Fruit fly (Drosophila melanogaster) whole organism, embryonic: Measurements from ENCODE around the gene CG12010.
A peak's percentile ranks its signal among the peaks of the same experiment; 100 is the strongest.

Source experiments
- CG10147 ChIP-seq: fragments of 200-800 bp; sonication (Bioruptor generic); optimal IDR thresholded peaks from 2 replicates; lab custom pipeline; 2019; ENCODE audit warnings: missing biosample characterization, mild to moderate bottlenecking, missing genetic modification characterization, moderate library complexity
- CG10366 ChIP-seq: fragments of 200-800 bp; sonication (Bioruptor generic); IDR thresholded peaks from 2 replicates; pipeline ENCODE4 v1.3.6; 2022; ENCODE audit warnings: missing biosample characterization, missing genetic modification characterization
- CG11504 ChIP-seq: fragments of 200-800 bp; sonication (Bioruptor generic); optimal IDR thresholded peaks from 3 replicates; lab custom pipeline; 2019; ENCODE audit warnings: missing biosample characterization, mild to moderate bottlenecking, missing genetic modification characterization, moderate library complexity
- CG12236 ChIP-seq: fragments of 200-800 bp; sonication (Bioruptor generic); optimal IDR thresholded peaks from 2 replicates; lab custom pipeline; 2016; ENCODE audit warnings: missing biosample characterization, missing genetic modification characterization
- CG14860 ChIP-seq: fragments of 200-800 bp; sonication (Bioruptor generic); IDR thresholded peaks from 3 replicates; pipeline ENCODE4 v1.3.6; 2022; ENCODE audit warnings: missing biosample characterization, missing genetic modification characterization; ENCODE audit not compliant: partially characterized antibody
- CG16779 ChIP-seq: fragments of 200-800 bp; sonication (Bioruptor generic); IDR thresholded peaks from 2 replicates; pipeline ENCODE4 v1.3.6; 2022; ENCODE audit warnings: missing biosample characterization, missing genetic modification characterization
- CG17328 ChIP-seq: fragments of 200-800 bp; sonication (Bioruptor generic); IDR thresholded peaks from 2 replicates; pipeline ENCODE4 v1.3.6; 2022; ENCODE audit warnings: missing biosample characterization, missing genetic modification characterization
- CG31388 ChIP-seq: fragments of 200-800 bp; sonication (Bioruptor generic); optimal IDR thresholded peaks from 2 replicates; lab custom pipeline; 2016; ENCODE audit warnings: missing biosample characterization, missing genetic modification characterization
- CG34376 ChIP-seq: fragments of 200-800 bp; sonication (Bioruptor generic); optimal IDR thresholded peaks from 2 replicates; lab custom pipeline; 2018; ENCODE audit warnings: missing biosample characterization, mild to moderate bottlenecking, missing genetic modification characterization
- CG4328 ChIP-seq: fragments of 200-800 bp; sonication (Bioruptor generic); optimal IDR thresholded peaks from 3 replicates; lab custom pipeline; 2017; ENCODE audit warnings: missing biosample characterization, missing genetic modification reagents, missing genetic modification characterization
- CG6689 ChIP-seq: fragments of 200-800 bp; sonication (Bioruptor generic); IDR thresholded peaks from 2 replicates; pipeline ENCODE4 v1.3.6; 2022; ENCODE audit warnings: missing biosample characterization, missing genetic modification characterization
- CG7839 ChIP-seq: fragments of 200-800 bp; sonication (Bioruptor generic); optimal IDR thresholded peaks from 3 replicates; lab custom pipeline; 2018; ENCODE audit warnings: missing biosample characterization, mild to moderate bottlenecking, missing genetic modification characterization, moderate library complexity
- CG8290 ChIP-seq, 3 experiments: fragments of 200-800 bp; sonication (Bioruptor generic); optimal IDR thresholded peaks; 2 replicates each; lab custom pipeline; 2016 to 2019; ENCODE audit warnings: missing biosample characterization in 3 of 3, missing genetic modification characterization in 3 of 3, mild to moderate bottlenecking in 2 of 3, moderate library complexity in 1 of 3
- CG8359 ChIP-seq: fragments of 200-800 bp; sonication (Bioruptor generic); optimal IDR thresholded peaks from 2 replicates; lab custom pipeline; 2017; ENCODE audit warnings: missing biosample characterization, mild to moderate bottlenecking, missing genetic modification characterization, borderline replicate concordance
- CG8924 ChIP-seq: fragments of 200-800 bp; optimal IDR thresholded peaks from 3 replicates; lab custom pipeline; 2019; ENCODE audit warnings: missing biosample characterization, mild to moderate bottlenecking, missing genetic modification characterization, moderate library complexity
- Drgx ChIP-seq: fragments of 200-800 bp; sonication (Bioruptor generic); IDR thresholded peaks from 2 replicates; pipeline ENCODE4 v1.3.6; 2022; ENCODE audit warnings: missing biosample characterization, missing genetic modification characterization
- E2f2 ChIP-seq: fragments of 200-800 bp; sonication (Bioruptor generic); IDR thresholded peaks from 2 replicates; pipeline ENCODE4 v1.3.6; 2022; ENCODE audit warnings: missing biosample characterization, missing genetic modification characterization
- Hmx ChIP-seq: fragments of 200-800 bp; sonication (Bioruptor generic); optimal IDR thresholded peaks from 2 replicates; lab custom pipeline; 2016; ENCODE audit warnings: missing biosample characterization, missing genetic modification characterization
- Mrtf ChIP-seq: fragments of 200-800 bp; sonication (Bioruptor generic); IDR thresholded peaks from 3 replicates; pipeline ENCODE4 v1.3.6; 2022; ENCODE audit warnings: missing biosample characterization, missing genetic modification characterization
- Oaz ChIP-seq: fragments of 200-800 bp; sonication (Bioruptor generic); IDR thresholded peaks from 2 replicates; pipeline ENCODE4 v1.3.6; 2022; ENCODE audit warnings: missing biosample characterization, missing genetic modification characterization
- PHDP ChIP-seq: fragments of 200-800 bp; sonication (Bioruptor generic); optimal IDR thresholded peaks from 3 replicates; lab custom pipeline; 2018; ENCODE audit warnings: missing biosample characterization, mild to moderate bottlenecking, missing genetic modification characterization, moderate library complexity
- Sox102F ChIP-seq: fragments of 200-800 bp; sonication (Bioruptor generic); optimal IDR thresholded peaks from 2 replicates; lab custom pipeline; 2018; ENCODE audit warnings: missing biosample characterization, mild to moderate bottlenecking, missing genetic modification characterization, moderate library complexity
- Sry-δ ChIP-seq: fragments of 200-800 bp; sonication (Bioruptor generic); optimal IDR thresholded peaks from 2 replicates; lab custom pipeline; 2016; ENCODE audit warnings: missing biosample characterization, missing genetic modification characterization
- YL-1 ChIP-seq: fragments of 200-800 bp; sonication (Bioruptor generic); optimal IDR thresholded peaks from 3 replicates; lab custom pipeline; 2017; ENCODE audit warnings: missing biosample characterization, mild to moderate bottlenecking, missing genetic modification characterization
- ac ChIP-seq: fragments of 200-800 bp; sonication (Bioruptor generic); optimal IDR thresholded peaks from 3 replicates; lab custom pipeline; 2017; ENCODE audit warnings: missing biosample characterization, mild to moderate bottlenecking, missing genetic modification characterization
- bowl ChIP-seq: fragments of 200-800 bp; sonication (Bioruptor generic); IDR thresholded peaks from 2 replicates; pipeline ENCODE4 v1.3.6; 2022; ENCODE audit warnings: missing biosample characterization, missing genetic modification characterization
- cad ChIP-seq: fragments of >200 bp; optimal IDR thresholded peaks from 2 replicates; lab custom pipeline; 2017; ENCODE audit warnings: missing biosample characterization, missing genetic modification characterization
- cato ChIP-seq: fragments of 200-800 bp; sonication (Bioruptor generic); optimal IDR thresholded peaks from 2 replicates; lab custom pipeline; 2016; ENCODE audit warnings: missing biosample characterization, missing genetic modification characterization, borderline replicate concordance
- chinmo ChIP-seq: fragments of 200-800 bp; sonication (Bioruptor generic); IDR thresholded peaks from 4 replicates; pipeline ENCODE4 v1.3.6; 2022; ENCODE audit warnings: missing biosample characterization, missing genetic modification characterization; ENCODE audit not compliant: partially characterized antibody
- crc ChIP-seq: fragments of 200-800 bp; sonication (Bioruptor generic); optimal IDR thresholded peaks from 2 replicates; lab custom pipeline; 2016; ENCODE audit warnings: missing biosample characterization, missing genetic modification characterization
- crol ChIP-seq: fragments of 200-800 bp; sonication (Bioruptor generic); IDR thresholded peaks from 2 replicates; pipeline ENCODE4 v1.3.6; 2022; ENCODE audit warnings: missing biosample characterization, missing genetic modification characterization
- ewg ChIP-seq: fragments of 200-800 bp; sonication (Bioruptor generic); optimal IDR thresholded peaks from 3 replicates; lab custom pipeline; 2017; ENCODE audit warnings: mild to moderate bottlenecking, missing biosample characterization, missing genetic modification reagents, missing genetic modification characterization
- fd102C ChIP-seq: fragments of 200-800 bp; sonication (Bioruptor generic); optimal IDR thresholded peaks from 2 replicates; lab custom pipeline; 2018; ENCODE audit warnings: missing biosample characterization, mild to moderate bottlenecking, missing genetic modification characterization, moderate library complexity
- grau ChIP-seq: fragments of 200-800 bp; optimal IDR thresholded peaks from 3 replicates; lab custom pipeline; 2019; ENCODE audit warnings: missing biosample characterization, mild to moderate bottlenecking, missing genetic modification characterization, moderate library complexity
- gsb ChIP-seq: fragments of 200-800 bp; sonication (Bioruptor generic); IDR thresholded peaks from 2 replicates; pipeline ENCODE4 v1.3.6; 2022; ENCODE audit warnings: missing biosample characterization, missing genetic modification characterization
- klu ChIP-seq: fragments of 200-800 bp; sonication (Bioruptor generic); IDR thresholded peaks from 2 replicates; pipeline ENCODE4 v1.3.6; 2022; ENCODE audit warnings: missing biosample characterization, missing genetic modification characterization
- luna ChIP-seq: fragments of 200-800 bp; sonication (Bioruptor generic); optimal IDR thresholded peaks from 2 replicates; lab custom pipeline; 2016; ENCODE audit warnings: missing biosample characterization, missing genetic modification characterization
- onecut ChIP-seq: fragments of 200-800 bp; sonication (Bioruptor generic); IDR thresholded peaks from 2 replicates; pipeline ENCODE4 v1.3.6; 2022; ENCODE audit warnings: missing biosample characterization, missing genetic modification characterization
- peb ChIP-seq: fragments of 200-800 bp; sonication (Bioruptor generic); IDR thresholded peaks from 2 replicates; pipeline ENCODE4 v1.3.6; 2022; ENCODE audit warnings: missing biosample characterization, missing genetic modification characterization
- phol ChIP-seq: fragments of 200-800 bp; sonication (Bioruptor generic); optimal IDR thresholded peaks from 3 replicates; lab custom pipeline; 2018; ENCODE audit warnings: missing biosample characterization, mild to moderate bottlenecking, missing genetic modification characterization, moderate library complexity
- sc ChIP-seq, 3 experiments: fragments of >200 bp in 2 of 3; fragments of 200-800 bp in 1 of 3; sonication (Bioruptor generic) in 1 of 3; optimal IDR thresholded peaks; 2 replicates in 2 of 3; 3 replicates in 1 of 3; lab custom pipeline; 2017; ENCODE audit warnings: mild to moderate bottlenecking in 1 of 3, missing biosample characterization in 1 of 3, missing genetic modification characterization in 1 of 3, missing genetic modification reagents in 1 of 3
- sug ChIP-seq: fragments of 200-800 bp; optimal IDR thresholded peaks from 2 replicates; lab custom pipeline; 2019; ENCODE audit warnings: missing biosample characterization, mild to moderate bottlenecking, missing genetic modification characterization, moderate library complexity
- tio ChIP-seq: fragments of 200-800 bp; sonication (Bioruptor generic); optimal IDR thresholded peaks from 2 replicates; lab custom pipeline; 2017; ENCODE audit warnings: missing biosample characterization, missing genetic modification characterization, inconsistent platforms
- tna ChIP-seq: fragments of 200-800 bp; sonication (Bioruptor generic); IDR thresholded peaks from 2 replicates; pipeline ENCODE4 v1.3.6; 2022; ENCODE audit warnings: missing biosample characterization, missing genetic modification characterization; ENCODE audit not compliant: partially characterized antibody
- tup ChIP-seq: fragments of 200-800 bp; sonication (Bioruptor generic); optimal IDR thresholded peaks from 2 replicates; lab custom pipeline; 2016; ENCODE audit warnings: missing biosample characterization, mild to moderate bottlenecking, missing genetic modification characterization, moderate library complexity
- unc-4 ChIP-seq: fragments of 200-800 bp; sonication (Bioruptor generic); IDR thresholded peaks from 2 replicates; pipeline ENCODE4 v1.3.6; 2022; ENCODE audit warnings: missing biosample characterization, missing genetic modification characterization; ENCODE audit not compliant: partially characterized antibody
- usp ChIP-seq: fragments of >200 bp; optimal IDR thresholded peaks from 2 replicates; lab custom pipeline; 2017; ENCODE audit warnings: missing biosample characterization, missing genetic modification characterization
- vfl ChIP-seq: fragments of 200-800 bp; sonication (Bioruptor generic); optimal IDR thresholded peaks from 2 replicates; lab custom pipeline; 2016; ENCODE audit warnings: missing biosample characterization, missing genetic modification characterization
- yki ChIP-seq: fragments of >200 bp; optimal IDR thresholded peaks from 3 replicates; lab custom pipeline; 2018
- z ChIP-seq: fragments of 200-800 bp; sonication (Bioruptor generic); IDR thresholded peaks from 3 replicates; pipeline ENCODE4 v1.3.6; 2022; ENCODE audit warnings: missing biosample characterization, missing genetic modification characterization

CG12010 gene

dm6 chr3L:3420237-3420643, 46.2 kb downstream of the CG12010 start (continued):
- TF ChIP-seq tna (GFP tag; lab: Robert Waterston, UW) = no peak
- TF ChIP-seq Mrtf (GFP tag; lab: Robert Waterston, UW) = no peak
- TF ChIP-seq tio = no peak
- peak; percentile 94; the same call in 2 of the 4 replicates for TF ChIP-seq chinmo
- no peak for TF ChIP-seq CG10366 (GFP tag; lab: Robert Waterston, UW)
- no peak for TF ChIP-seq yki (lab: Kevin White, UChicago)
- TF ChIP-seq CG8924 = no peak
- no peak for TF ChIP-seq CG10147 (GFP tag; lab: Kevin White, UChicago)
- TF ChIP-seq vfl (GFP tag; lab: Kevin White, UChicago) = no peak
- no peak for TF ChIP-seq ac (GFP tag; lab: Kevin White, UChicago)
- TF ChIP-seq sc (optimal IDR thresholded peaks at IDR 0.05; lab: Kevin White, UChicago) = no peak
- TF ChIP-seq sc (GFP tag; optimal IDR thresholded peaks at IDR 0.05; lab: Kevin White, UChicago) = no peak
- TF ChIP-seq, all 482 proteins: peak for 24

- TF ChIP-seq crc (no peak), Oaz (GFP tag; lab: Robert Waterston, UW) (no peak), PHDP (tag; lab: Kevin White, UChicago) (no peak), phol (tag; lab: Kevin White, UChicago) (no peak), CG8359 (GFP tag; lab: Kevin White, UChicago) (no peak), CG17328 (GFP tag; lab: Robert Waterston, UW) (no peak), onecut (GFP tag; lab: Robert Waterston, UW) (no peak), CG16779 (no peak), YL-1 (GFP tag; lab: Kevin White, UChicago) (no peak), usp (no peak), Sox102F (peak; percentile 33), CG8290 (GFP tag; optimal IDR thresholded peaks at IDR 0.05; lab: Kevin White, UChicago) (no peak), CG8290 (tag; optimal IDR thresholded peaks at IDR 0.05; lab: Kevin White, UChicago) (no peak), E2f2 (GFP tag; lab: Robert Waterston, UW) (no peak), grau (tag; lab: Kevin White, UChicago) (peak; percentile 7), Drgx (GFP tag; lab: Robert Waterston, UW) (no peak), CG11504 (tag; lab: Kevin White, UChicago) (peak; percentile 22), bowl (GFP tag; lab: Robert Waterston, UW) (no peak), Hmx (no peak), CG7839 (peak; percentile 34), CG4328 (no peak), unc-4 (GFP tag; lab: Robert Waterston, UW) (no peak), Sry-δ (GFP tag; lab: Kevin White, UChicago) (no peak), luna (no peak), CG31388 (GFP tag; lab: Kevin White, UChicago) (no peak), cato (GFP tag; lab: Kevin White, UChicago) (no peak), ewg (GFP tag; lab: Kevin White, UChicago) (no peak), CG12236 (GFP tag; lab: Kevin White, UChicago) (no peak), klu (GFP tag; lab: Robert Waterston, UW) (no peak), CG14860 (no peak), Mrtf (GFP tag; lab: Robert Waterston, UW) (no peak), peb (GFP tag; lab: Robert Waterston, UW) (no peak), fd102C (GFP tag; lab: Kevin White, UChicago) (no peak), sug (no peak), tup (GFP tag; lab: Kevin White, UChicago) (no peak), gsb (no peak), cad (GFP tag; lab: Kevin White, UChicago) (no peak), z (GFP tag; lab: Robert Waterston, UW) (no peak), CG6689 (GFP tag; lab: Robert Waterston, UW) (no peak), CG34376 (GFP tag; lab: Kevin White, UChicago) (no peak), crol (GFP tag; lab: Robert Waterston, UW) (no peak)
Observed at dm6 chr3L:3420674-3421073, 46.6 kb downstream of the CG12010 start.
